Fruit fly (Drosophila melanogaster) whole organism: ENCODE data around the gene SMC3.

Experiments
- CG8478 ChIP-seq: fragments of >200 bp; optimal IDR thresholded peaks from 2 replicates; lab custom pipeline; 2018; ENCODE audit warnings: inconsistent platforms
- Dll ChIP-seq: fragments of >200 bp; optimal IDR thresholded peaks from 2 replicates; lab custom pipeline; 2017
- EcR ChIP-seq, 2 experiments: fragments of >200 bp; optimal IDR thresholded peaks; 2 replicates each; lab custom pipeline; 2017; ENCODE audit warnings: missing biosample characterization in 2 of 2, missing genetic modification characterization in 2 of 2, missing genetic modification reagents in 2 of 2
- pan ChIP-seq: fragments of >200 bp; optimal IDR thresholded peaks from 2 replicates; lab custom pipeline; 2017
- psq ChIP-seq: fragments of >200 bp; optimal IDR thresholded peaks from 2 replicates; lab custom pipeline; 2017
- usp ChIP-seq: fragments of >200 bp; optimal IDR thresholded peaks from 2 replicates; lab custom pipeline; 2017; ENCODE audit warnings: missing biosample characterization, missing genetic modification characterization, mixed read lengths

SMC3 gene

DNA sequence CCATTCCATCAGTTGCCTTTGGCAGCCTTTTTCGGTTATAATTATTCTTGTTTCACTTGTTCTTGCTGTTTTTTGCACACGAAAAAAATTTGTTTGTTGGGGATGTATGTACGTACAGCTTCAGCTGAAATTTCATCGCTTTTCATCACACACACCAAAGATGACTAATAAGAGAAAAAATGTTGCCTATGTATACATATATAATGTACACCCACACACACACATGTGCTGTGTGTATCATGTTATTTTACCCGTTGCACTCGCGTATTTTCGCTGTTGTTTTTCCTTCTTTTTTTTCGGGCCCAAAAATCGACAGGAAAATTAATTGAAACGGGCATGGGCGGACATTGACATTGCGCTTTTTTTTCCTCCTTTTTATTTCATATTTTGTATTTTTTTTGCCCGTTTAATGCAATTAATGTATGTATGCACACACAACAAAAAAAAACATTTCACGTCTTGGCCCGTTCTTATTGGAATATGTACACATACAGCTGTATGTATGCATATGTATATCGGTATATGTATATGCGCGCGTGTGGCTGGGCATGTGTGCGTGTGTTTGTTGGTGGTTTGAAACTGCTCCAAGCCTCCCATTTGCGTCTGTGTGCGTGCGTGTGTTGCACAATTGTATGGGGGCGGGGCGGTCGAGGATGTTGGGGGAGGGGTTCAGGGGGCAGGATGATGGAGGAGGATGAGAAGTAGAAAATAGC, 6.9 kb downstream of the SMC3 start:
- no peak for TF ChIP-seq EcR (GFP tag; optimal IDR thresholded peaks at IDR 0.05; lab: Kevin White, UChicago)
- no peak for TF ChIP-seq psq (lab: Kevin White, UChicago)
- TF ChIP-seq usp: no peak
- TF ChIP-seq Dll (lab: Kevin White, UChicago): no peak
- peak; percentile 28 for TF ChIP-seq pan (lab: Kevin White, UChicago)
- TF ChIP-seq CG8478 (lab: Kevin White, UChicago): peak; percentile 65

DNA sequence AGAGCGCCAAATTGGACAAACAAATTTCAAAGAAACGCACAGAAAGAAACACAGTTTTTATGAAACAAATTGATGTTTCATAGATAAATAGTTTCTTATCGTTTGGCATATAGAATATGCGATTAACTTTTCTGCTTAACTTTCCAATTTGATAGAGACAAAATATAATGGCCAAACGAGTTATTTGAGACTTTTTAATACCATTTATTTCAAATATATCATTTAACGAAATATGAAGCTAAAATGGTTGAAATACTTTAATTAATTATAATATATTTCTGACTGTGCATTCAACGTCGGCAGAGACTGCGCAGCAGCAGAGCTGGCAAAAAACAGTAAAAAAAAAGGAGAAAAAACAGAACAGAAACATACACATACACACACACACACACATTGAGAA, 7.7 kb downstream of the SMC3 start:
- TF ChIP-seq psq (lab: Kevin White, UChicago): no peak

- TF ChIP-seq pan (lab: Kevin White, UChicago) (no peak), usp (no peak), EcR (GFP tag; optimal IDR thresholded peaks at IDR 0.05; lab: Kevin White, UChicago) (no peak), Dll (lab: Kevin White, UChicago) (no peak), CG8478 (lab: Kevin White, UChicago) (no peak), psq (lab: Kevin White, UChicago) (no peak)
These were observed 9.5 kb downstream of the SMC3 start for dm6 chrX:16583730-16584129.

DNA sequence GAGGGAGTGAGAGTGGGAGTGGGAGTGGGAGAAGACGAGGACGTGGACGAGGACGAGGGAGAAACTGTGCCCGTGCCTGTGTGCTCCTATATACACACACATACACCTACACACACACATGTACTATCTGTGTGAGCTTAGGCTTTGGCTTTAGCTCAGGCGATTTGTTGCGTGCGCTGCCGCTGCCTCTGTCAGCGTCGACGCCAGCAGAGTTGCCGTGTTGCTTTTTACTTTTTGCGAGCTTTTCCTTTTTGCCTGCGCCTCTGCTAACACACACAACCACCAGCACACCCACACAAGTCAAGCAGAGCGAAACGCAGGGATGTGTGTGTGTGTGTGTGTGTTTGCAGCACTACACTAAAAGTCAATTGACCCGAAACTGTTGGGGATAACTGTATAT, 11.1 kb downstream of the SMC3 start:
- TF ChIP-seq usp (no peak), EcR (GFP tag; optimal IDR thresholded peaks at IDR 0.05; lab: Kevin White, UChicago) (no peak), CG8478 (lab: Kevin White, UChicago) (no peak), pan (lab: Kevin White, UChicago) (no peak), psq (lab: Kevin White, UChicago) (no peak), Dll (lab: Kevin White, UChicago) (no peak)

DNA sequence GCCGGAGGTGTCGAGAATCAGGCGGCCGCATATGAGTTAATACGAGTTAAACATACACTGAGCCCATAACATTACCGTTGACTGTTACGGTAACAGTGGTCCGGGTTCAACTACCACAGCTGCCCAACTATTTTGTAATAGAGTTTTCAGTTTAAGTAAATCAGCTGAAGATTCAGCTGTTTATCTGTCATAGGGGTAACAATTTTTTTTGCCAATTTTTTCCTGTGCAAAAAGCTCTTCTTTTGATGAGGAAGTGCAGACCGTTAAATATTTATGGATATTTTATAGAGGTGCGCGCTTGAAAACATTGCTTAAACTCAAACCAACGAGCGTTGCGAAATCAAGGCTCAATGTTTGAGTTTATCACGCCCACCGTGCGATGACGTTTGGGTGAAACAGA, 11.5 kb downstream of the SMC3 start:
- TF ChIP-seq pan (lab: Kevin White, UChicago): no peak
- TF ChIP-seq Dll (lab: Kevin White, UChicago): no peak
- no peak for TF ChIP-seq psq (lab: Kevin White, UChicago)
- TF ChIP-seq EcR (GFP tag; optimal IDR thresholded peaks at IDR 0.05; lab: Kevin White, UChicago): no peak
- no peak for TF ChIP-seq CG8478 (lab: Kevin White, UChicago)
- TF ChIP-seq usp: no peak

DNA sequence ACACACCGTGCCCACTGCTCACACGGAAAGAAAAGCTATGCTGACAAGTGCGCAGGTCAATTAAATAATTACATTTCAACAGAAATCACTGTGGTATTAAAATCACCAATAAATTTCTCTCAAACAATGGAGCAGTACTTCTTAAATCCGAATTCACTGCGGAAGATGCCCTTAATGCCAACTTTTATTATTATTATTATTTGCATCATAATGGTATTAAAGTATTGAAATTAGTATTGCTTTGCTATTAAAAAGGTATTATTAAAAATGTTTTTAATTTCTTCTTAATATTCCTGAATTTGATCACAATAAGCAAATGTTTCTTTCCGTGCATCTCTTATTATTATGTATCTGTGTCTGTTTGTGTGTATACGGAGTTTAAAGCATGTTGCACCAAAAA, 13.3 kb downstream of the SMC3 start:
- TF ChIP-seq pan (lab: Kevin White, UChicago) (no peak), EcR (GFP tag; optimal IDR thresholded peaks at IDR 0.05; lab: Kevin White, UChicago) (no peak), Dll (lab: Kevin White, UChicago) (no peak), usp (no peak), CG8478 (lab: Kevin White, UChicago) (no peak), psq (lab: Kevin White, UChicago) (no peak)

DNA sequence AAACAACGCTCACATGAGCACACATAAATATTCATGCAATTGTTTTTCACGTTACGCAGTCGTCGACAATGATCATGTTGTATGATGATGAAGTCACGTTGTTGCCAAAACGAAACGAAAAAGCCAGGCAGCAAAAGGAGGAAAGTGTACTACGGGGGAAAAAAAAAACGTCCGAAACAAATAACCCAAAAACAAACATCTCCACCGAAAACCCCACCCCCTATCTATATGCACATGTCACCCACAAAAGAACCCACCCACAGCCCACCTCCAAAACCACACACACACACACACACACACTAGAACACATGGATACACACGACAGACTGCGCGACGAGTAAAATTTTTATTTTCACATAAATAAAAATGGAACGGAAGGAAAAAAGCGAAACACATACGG, 18.1 kb downstream of the SMC3 start:
- TF ChIP-seq psq (lab: Kevin White, UChicago) (no peak), Dll (lab: Kevin White, UChicago) (no peak), pan (lab: Kevin White, UChicago) (no peak), usp (no peak), EcR (GFP tag; optimal IDR thresholded peaks at IDR 0.05; lab: Kevin White, UChicago) (no peak), CG8478 (lab: Kevin White, UChicago) (no peak)

dm6 chrX:16574114-16574513, 19.1 kb downstream of the SMC3 start:
- TF ChIP-seq psq (lab: Kevin White, UChicago) (no peak), usp (no peak), EcR (GFP tag; optimal IDR thresholded peaks at IDR 0.05; lab: Kevin White, UChicago) (no peak), CG8478 (lab: Kevin White, UChicago) (no peak), pan (lab: Kevin White, UChicago) (no peak), Dll (lab: Kevin White, UChicago) (no peak)

- no peak for TF ChIP-seq usp
These were observed 19.6 kb downstream of the SMC3 start for dm6 chrX:16573659-16574058.

- no peak for TF ChIP-seq Dll (lab: Kevin White, UChicago)
These were observed 22.5 kb downstream of the SMC3 start for dm6 chrX:16570572-16571224.

DNA sequence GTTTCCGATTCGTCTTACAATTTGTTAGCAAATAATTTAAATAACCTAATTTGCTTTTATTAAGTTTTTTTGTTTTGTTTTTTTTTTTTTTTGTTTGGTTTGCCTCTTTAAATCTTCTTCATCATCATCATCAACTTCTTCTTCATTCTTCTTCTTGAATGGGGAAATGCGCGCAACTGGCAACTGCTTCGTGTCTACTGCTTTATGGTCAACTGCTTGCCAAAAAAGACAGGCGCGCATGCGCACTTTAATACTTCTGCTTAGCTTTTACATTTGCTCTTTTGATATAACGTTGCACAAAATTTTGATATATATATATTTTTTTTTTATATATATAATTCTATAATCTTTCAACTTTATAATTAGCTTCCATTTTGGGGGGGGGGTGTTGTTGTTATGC, 27.9 kb downstream of the SMC3 start:
- no peak for TF ChIP-seq EcR (GFP tag; optimal IDR thresholded peaks at IDR 0.05; lab: Kevin White, UChicago)
- no peak for TF ChIP-seq Dll (lab: Kevin White, UChicago)
- TF ChIP-seq psq (lab: Kevin White, UChicago): no peak
- TF ChIP-seq usp: no peak
- no peak for TF ChIP-seq CG8478 (lab: Kevin White, UChicago)
- no peak for TF ChIP-seq pan (lab: Kevin White, UChicago)

DNA sequence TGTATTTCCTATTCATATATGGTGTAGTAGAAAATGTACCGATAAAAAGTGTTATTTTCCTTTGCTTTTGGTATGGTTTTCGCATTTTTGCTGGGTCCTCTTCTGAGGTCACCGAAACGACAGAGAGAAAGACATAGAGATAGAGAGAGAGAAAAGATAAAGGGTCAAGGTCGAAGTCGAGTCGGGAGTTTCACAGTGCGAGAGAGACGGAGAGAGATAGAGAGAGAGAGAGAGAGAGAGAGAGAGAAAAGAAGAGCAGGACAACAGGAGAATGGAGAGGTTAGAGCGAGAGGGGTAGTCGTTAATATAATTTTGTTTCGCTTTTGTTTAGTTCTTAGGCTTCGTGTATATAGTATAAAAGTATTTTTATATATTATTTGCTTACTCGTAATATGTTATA, 31.0 kb downstream of the SMC3 start:
- TF ChIP-seq pan (lab: Kevin White, UChicago) (no peak), usp (no peak), CG8478 (lab: Kevin White, UChicago) (no peak), Dll (lab: Kevin White, UChicago) (no peak), psq (lab: Kevin White, UChicago) (no peak), EcR (GFP tag; optimal IDR thresholded peaks at IDR 0.05; lab: Kevin White, UChicago) (no peak)
